Fruit fly (Drosophila melanogaster) whole organism, prepupa: ENCODE results near the gene Pde9.

Source experiments
- CG6808 ChIP-seq: fragments of 200-800 bp; sonication (Bioruptor generic); optimal IDR thresholded peaks from 3 replicates; lab custom pipeline; 2017; ENCODE audit warnings: missing biosample characterization, missing genetic modification characterization, mild to moderate bottlenecking, moderate library complexity, missing genetic modification reagents
- esn ChIP-seq: fragments of 200-800 bp; sonication (Bioruptor generic); optimal IDR thresholded peaks from 2 replicates; lab custom pipeline; 2016; ENCODE audit warnings: missing biosample characterization, mild to moderate bottlenecking, missing genetic modification characterization, moderate library complexity

DNA sequence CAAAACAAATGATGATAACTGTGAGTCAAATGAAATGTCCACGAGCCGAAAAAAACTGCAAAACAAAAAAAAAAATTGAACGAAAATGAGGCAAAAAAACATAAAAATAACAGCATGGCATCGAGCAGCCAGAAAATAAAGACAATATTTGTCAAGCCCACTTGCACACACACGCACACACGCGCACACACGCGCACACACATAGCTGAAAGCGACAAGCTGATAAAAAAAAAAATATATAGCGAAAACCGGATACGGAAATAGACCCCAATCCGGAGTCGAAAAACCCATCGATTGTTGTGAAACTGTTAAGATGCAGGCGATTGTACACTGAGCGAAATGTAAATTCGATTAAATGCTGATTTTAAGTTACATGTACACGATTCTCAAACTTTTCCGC is 57.1 kb downstream of the Pde9 start:
- TF ChIP-seq CG6808 (no peak), esn (GFP tag; lab: Kevin White, UChicago) (no peak)
